Fruit fly (Drosophila melanogaster): ENCODE results near the gene Mpi.

Mpi gene

DNA sequence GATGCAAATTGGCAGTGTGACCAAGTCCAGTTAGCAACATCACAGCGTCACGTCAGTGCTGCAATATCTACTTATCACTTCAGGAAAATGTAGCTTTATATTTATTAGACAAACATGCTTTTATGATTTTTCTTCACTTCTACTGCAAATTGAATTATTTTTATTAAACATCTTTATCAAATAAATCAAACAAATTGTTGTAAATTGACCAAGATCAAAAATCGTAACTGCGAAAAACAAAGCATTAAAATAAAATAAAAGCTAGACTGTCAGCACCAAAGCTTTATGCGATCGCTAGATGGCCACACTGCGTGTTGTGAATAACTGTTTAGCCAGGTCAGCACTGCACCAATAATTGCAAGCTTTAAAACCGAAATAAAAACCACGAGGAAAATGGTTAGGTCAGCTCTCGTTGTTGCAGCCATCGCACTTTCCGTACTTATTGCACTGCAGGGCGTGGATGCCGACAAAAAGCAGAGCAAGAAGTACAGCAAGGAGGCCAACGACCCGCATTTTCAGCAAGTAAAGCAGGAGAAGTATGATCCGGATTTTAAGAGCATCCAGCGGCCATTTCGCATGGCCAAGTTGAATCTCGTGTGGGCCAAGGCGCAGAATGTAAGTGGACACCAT lies 31.9 kb downstream of the Mpi start, which contains the start of the genes CG12945 and CG8507 (continued):
- no peak for TF ChIP-seq CG31388 (GFP tag; optimal IDR thresholded peaks at IDR 0.05)
- peak; percentile 44 for TF ChIP-seq mam (GFP tag; optimal IDR thresholded peaks at IDR 0.05)
- TF ChIP-seq ttk (GFP tag; IDR thresholded peaks at IDR 0.05) = no peak
- TF ChIP-seq sd (tag; optimal IDR thresholded peaks at IDR 0.05) = no peak
- no peak for TF ChIP-seq Sox102F (GFP tag; optimal IDR thresholded peaks at IDR 0.05)
- TF ChIP-seq Lpt (GFP tag; optimal IDR thresholded peaks at IDR 0.05) = no peak
- TF ChIP-seq CG1647 (GFP tag; optimal IDR thresholded peaks at IDR 0.05) = no peak
- no peak for TF ChIP-seq Stat92E (GFP tag; optimal IDR thresholded peaks at IDR 0.05)
- TF ChIP-seq slbo (GFP tag; IDR thresholded peaks at IDR 0.05) = peak; percentile 47; the same call in 1 of the 2 replicates
- TF ChIP-seq Hmx (GFP tag; optimal IDR thresholded peaks at IDR 0.05) = no peak
- TF ChIP-seq H15 (GFP tag; IDR thresholded peaks at IDR 0.05) = no peak
- no peak for TF ChIP-seq grn (GFP tag; optimal IDR thresholded peaks at IDR 0.05)
- 0 out of 4 replicates have a peak, but pooled peaks have one; percentile 37 for TF ChIP-seq Dll (GFP tag; IDR thresholded peaks at IDR 0.05; ENCODE audit: partially characterized antibody)
- no peak for TF ChIP-seq CG30431 (GFP tag; optimal IDR thresholded peaks at IDR 0.05)
- TF ChIP-seq Hsf (GFP tag; optimal IDR thresholded peaks at IDR 0.05) = peak; percentile 63
- no peak for TF ChIP-seq trh (GFP tag; optimal IDR thresholded peaks at IDR 0.05)
- no peak for TF ChIP-seq CG31365 (tag; optimal IDR thresholded peaks at IDR 0.05)
- peak; percentile 56; the same call in 2 of the 3 replicates for TF ChIP-seq tgo (GFP tag; IDR thresholded peaks at IDR 0.05)
- TF ChIP-seq Asciz (GFP tag; optimal IDR thresholded peaks at IDR 0.05) = no peak
- TF ChIP-seq CG17385 (GFP tag; optimal IDR thresholded peaks at IDR 0.05) = no peak
- TF ChIP-seq CG17359 (tag; optimal IDR thresholded peaks at IDR 0.05) = no peak
- 0 out of 2 replicates have a peak, but pooled peaks have one; percentile 17 for TF ChIP-seq CG14441 (GFP tag; IDR thresholded peaks at IDR 0.05)
- peak; percentile 20; the same call in 1 of the 2 replicates for TF ChIP-seq CG31224 (GFP tag; IDR thresholded peaks at IDR 0.05)
- no peak for TF ChIP-seq aop (GFP tag; IDR thresholded peaks at IDR 0.05)
- peak; percentile 93 for TF ChIP-seq row (GFP tag; IDR thresholded peaks at IDR 0.05)
- TF ChIP-seq gt (GFP tag; IDR thresholded peaks at IDR 0.05) = no peak
- TF ChIP-seq Fer3 (tag; optimal IDR thresholded peaks at IDR 0.05) = peak; percentile 39
- TF ChIP-seq Lhr (GFP tag; optimal IDR thresholded peaks at IDR 0.05) = no peak
- TF ChIP-seq CG17568 (GFP tag; optimal IDR thresholded peaks at IDR 0.05) = no peak
- no peak for TF ChIP-seq kah (GFP tag; optimal IDR thresholded peaks at IDR 0.05)
- no peak for TF ChIP-seq CG17328 (GFP tag; IDR thresholded peaks at IDR 0.05)
- no peak for TF ChIP-seq Kr (GFP tag; optimal IDR thresholded peaks at IDR 0.05)
- peak; percentile 33 for TF ChIP-seq pho (GFP tag; optimal IDR thresholded peaks at IDR 0.05)
- no peak for TF ChIP-seq CG9876 (GFP tag; optimal IDR thresholded peaks at IDR 0.05)
- TF ChIP-seq Aef1 (GFP tag; IDR thresholded peaks at IDR 0.05) = no peak
- TF ChIP-seq CG17361 (GFP tag; IDR thresholded peaks at IDR 0.05) = peak; percentile 69
- no peak for TF ChIP-seq CG3407 (GFP tag; optimal IDR thresholded peaks at IDR 0.05)
- TF ChIP-seq CG15011 (GFP tag; optimal IDR thresholded peaks at IDR 0.05) = no peak
- peak; percentile 4 for TF ChIP-seq dmrt11E (tag; optimal IDR thresholded peaks at IDR 0.05)
- no peak for TF ChIP-seq sr (GFP tag; IDR thresholded peaks at IDR 0.05)
- no peak for TF ChIP-seq Optix (GFP tag; IDR thresholded peaks at IDR 0.05)
- TF ChIP-seq CG4282 (GFP tag; optimal IDR thresholded peaks at IDR 0.05) = no peak
- TF ChIP-seq CG6791 (GFP tag; IDR thresholded peaks at IDR 0.05; ENCODE audit: partially characterized antibody) = no peak
- TF ChIP-seq gro (GFP tag; optimal IDR thresholded peaks at IDR 0.05) = no peak
- no peak for TF ChIP-seq CG16813 (GFP tag; IDR thresholded peaks at IDR 0.05; ENCODE audit: partially characterized antibody)
- no peak for TF ChIP-seq HLHmδ (GFP tag; optimal IDR thresholded peaks at IDR 0.05)
- no peak for TF ChIP-seq CG13894 (tag; optimal IDR thresholded peaks at IDR 0.05)
- no peak for TF ChIP-seq CG6854 (GFP tag; optimal IDR thresholded peaks at IDR 0.05)
- no peak for TF ChIP-seq cwo (GFP tag; optimal IDR thresholded peaks at IDR 0.05)
- no peak for TF ChIP-seq pb (GFP tag; optimal IDR thresholded peaks at IDR 0.05)
- TF ChIP-seq Dip2 (GFP tag; IDR thresholded peaks at IDR 0.05) = no peak

All from whole organism, embryonic.